Worm (Caenorhabditis elegans): Measurements from ENCODE around the gene tut-1.

Gene tut-1

ce11 chrIV:141022-141421 lies 19.5 kb upstream of the tut-1 start:
- TF ChIP-seq lin-39 (tag; optimal IDR thresholded peaks at IDR 0.05), result no peak
- no peak for TF ChIP-seq ztf-4 (tag; optimal IDR thresholded peaks at IDR 0.05)
- no peak for TF ChIP-seq nhr-77 (tag; optimal IDR thresholded peaks at IDR 0.05)
- TF ChIP-seq fos-1 (tag; optimal IDR thresholded peaks at IDR 0.05), result no peak
- no peak for TF ChIP-seq ztf-1 (GFP tag; conservative IDR thresholded peaks at IDR 0.05)
- TF ChIP-seq ceh-82 (tag; optimal IDR thresholded peaks at IDR 0.05), result no peak
- no peak for TF ChIP-seq nhr-25 (tag; optimal IDR thresholded peaks at IDR 0.05)
- TF ChIP-seq nhr-11 (tag; optimal IDR thresholded peaks at IDR 0.05), result no peak
- no peak for TF ChIP-seq sma-9 (GFP tag; optimal IDR thresholded peaks at IDR 0.05)
- no peak for TF ChIP-seq sma-9 (tag; optimal IDR thresholded peaks at IDR 0.05)
- no peak for TF ChIP-seq ztf-11 (tag; optimal IDR thresholded peaks at IDR 0.05)
- no peak for TF ChIP-seq F13H6.1 (tag; optimal IDR thresholded peaks at IDR 0.05)
- TF ChIP-seq ZK546.5 (tag; optimal IDR thresholded peaks at IDR 0.05), result no peak
- TF ChIP-seq aly-2 (tag; optimal IDR thresholded peaks at IDR 0.05), result no peak
- TF ChIP-seq skn-1 (tag; optimal IDR thresholded peaks at IDR 0.05), result no peak
- no peak for TF ChIP-seq egl-27 (tag; optimal IDR thresholded peaks at IDR 0.05)
- no peak for TF ChIP-seq mab-5 (tag; optimal IDR thresholded peaks at IDR 0.05)
- no peak for TF ChIP-seq gmeb-1 (tag; optimal IDR thresholded peaks at IDR 0.05)
- no peak for TF ChIP-seq elt-3 (tag; optimal IDR thresholded peaks at IDR 0.05)
- no peak for TF ChIP-seq R02D3.7 (tag; optimal IDR thresholded peaks at IDR 0.05)

ce11 chrIV:139652-140051 lies 18.1 kb upstream of the tut-1 start:
- TF ChIP-seq snpc-4 (tag; optimal IDR thresholded peaks at IDR 0.05) (no peak), gmeb-1 (tag; optimal IDR thresholded peaks at IDR 0.05) (no peak), lin-11 (tag; optimal IDR thresholded peaks at IDR 0.05) (no peak), R02D3.7 (tag; optimal IDR thresholded peaks at IDR 0.05) (no peak), nhr-21 (tag; optimal IDR thresholded peaks at IDR 0.05) (no peak), ZK546.5 (tag; optimal IDR thresholded peaks at IDR 0.05) (no peak), unc-55 (GFP tag; optimal IDR thresholded peaks at IDR 0.05) (no peak)

ce11 chrIV:133968-134367 lies 12.5 kb upstream of the tut-1 start:
- TF ChIP-seq ceh-16 (tag; optimal IDR thresholded peaks at IDR 0.05) (no peak), alr-1 (tag; optimal IDR thresholded peaks at IDR 0.05) (no peak)

- no peak for TF ChIP-seq mbf-1 (tag; optimal IDR thresholded peaks at IDR 0.05)
- TF ChIP-seq mab-5 (tag; optimal IDR thresholded peaks at IDR 0.05), result no peak
- peak; percentile 57 for TF ChIP-seq C34F6.9 (tag; optimal IDR thresholded peaks at IDR 0.05)
- TF ChIP-seq egl-27 (tag; optimal IDR thresholded peaks at IDR 0.05), result no peak
- TF ChIP-seq F13H6.1 (tag; optimal IDR thresholded peaks at IDR 0.05), result peak; percentile 6
- TF ChIP-seq mdl-1 (tag; optimal IDR thresholded peaks at IDR 0.05), result peak; percentile 69 to 77
- peak; percentile 63 for TF ChIP-seq unc-55 (GFP tag; optimal IDR thresholded peaks at IDR 0.05)
- TF ChIP-seq sma-9 (GFP tag; optimal IDR thresholded peaks at IDR 0.05), result peak; percentile 45
- no peak for TF ChIP-seq sma-9 (tag; optimal IDR thresholded peaks at IDR 0.05)
- TF ChIP-seq lsy-2 (tag; optimal IDR thresholded peaks at IDR 0.05), result peak in 1 of 2 experiments; percentile 51
- TF ChIP-seq ztf-11 (tag; optimal IDR thresholded peaks at IDR 0.05), result no peak
- peak; percentile 50 for TF ChIP-seq nhr-129 (tag; optimal IDR thresholded peaks at IDR 0.05)
Observed at ce11 chrIV:132095-132494, 10.6 kb upstream of the tut-1 start, which contains the start of gene daf-1. Gene daf-1, plus strand, starts transcription at chrIV:132416.

ce11 chrIV:130150-130549 lies 8.6 kb upstream of the tut-1 start:
- TF ChIP-seq nhr-77 (tag; optimal IDR thresholded peaks at IDR 0.05) (no peak), C34F6.9 (tag; optimal IDR thresholded peaks at IDR 0.05) (peak; percentile 6), lsy-2 (tag; optimal IDR thresholded peaks at IDR 0.05) (peak in 1 of 2 experiments; percentile 0)

- TF ChIP-seq aly-2 (tag; optimal IDR thresholded peaks at IDR 0.05) (no peak), gmeb-1 (tag; optimal IDR thresholded peaks at IDR 0.05) (no peak), unc-55 (GFP tag; optimal IDR thresholded peaks at IDR 0.05) (no peak), ztf-4 (tag; optimal IDR thresholded peaks at IDR 0.05) (no peak), sma-3 (GFP tag; optimal IDR thresholded peaks at IDR 0.05) (no peak), ztf-11 (tag; optimal IDR thresholded peaks at IDR 0.05) (no peak), ztf-1 (GFP tag; conservative IDR thresholded peaks at IDR 0.05) (no peak), ceh-82 (tag; optimal IDR thresholded peaks at IDR 0.05) (no peak)
Observed at ce11 chrIV:128525-128924, 7.0 kb upstream of the tut-1 start.

All from whole organism, L2 larva.